Worm (Caenorhabditis elegans) whole organism, late embryonic: ENCODE measurements around the gene R53.5.
A peak's percentile ranks its signal among the peaks of the same experiment; 100 is the strongest.

ENCODE experiments used
- C08G9.2 ChIP-seq: sonication (generic microtip); optimal IDR thresholded peaks from 2 replicates; lab custom pipeline; 2016; ENCODE audit warnings: mild to moderate bottlenecking, missing genetic modification characterization, moderate library complexity, missing compliant biosample characterization
- C38D4.7 ChIP-seq: fragments of 200-800 bp; sonication (Bioruptor generic); optimal IDR thresholded peaks from 2 replicates; lab custom pipeline; 2018; ENCODE audit warnings: mild to moderate bottlenecking, missing genetic modification characterization, moderate library complexity, missing compliant biosample characterization
- F13H6.1 ChIP-seq: sonication (generic microtip); optimal IDR thresholded peaks from 2 replicates; lab custom pipeline; 2016; ENCODE audit warnings: missing genetic modification characterization, missing compliant biosample characterization
- K09A11.1 ChIP-seq: sonication (generic microtip); optimal IDR thresholded peaks from 2 replicates; lab custom pipeline; 2017; ENCODE audit warnings: antibody characterized with exemption, mild to moderate bottlenecking, missing genetic modification characterization, missing compliant biosample characterization; ENCODE audit not compliant: insufficient read depth
- ahr-1 ChIP-seq: sonication (generic microtip); optimal IDR thresholded peaks from 2 replicates; lab custom pipeline; 2016; ENCODE audit warnings: missing genetic modification characterization, missing compliant biosample characterization
- ceh-14 ChIP-seq: sonication (generic microtip); optimal IDR thresholded peaks from 2 replicates; lab custom pipeline; 2016; ENCODE audit warnings: missing genotype, missing genetic modification characterization, missing compliant biosample characterization
- ceh-18 ChIP-seq: sonication (generic microtip); optimal IDR thresholded peaks from 2 replicates; lab custom pipeline; 2016; ENCODE audit warnings: missing genetic modification characterization, missing compliant biosample characterization
- ceh-22 ChIP-seq: sonication (generic microtip); optimal IDR thresholded peaks from 2 replicates; lab custom pipeline; 2017; ENCODE audit warnings: missing biosample characterization, missing genetic modification characterization
- ceh-31 ChIP-seq: sonication (generic microtip); optimal IDR thresholded peaks from 2 replicates; lab custom pipeline; 2016; ENCODE audit warnings: missing genetic modification characterization, missing compliant biosample characterization
- ceh-48 ChIP-seq: sonication (generic microtip); optimal IDR thresholded peaks from 2 replicates; lab custom pipeline; 2016; ENCODE audit warnings: missing genetic modification characterization, inconsistent platforms, missing compliant biosample characterization
- ceh-9 ChIP-seq: sonication (generic microtip); optimal IDR thresholded peaks from 2 replicates; lab custom pipeline; 2016; ENCODE audit warnings: mild to moderate bottlenecking, missing genetic modification characterization, inconsistent platforms, missing compliant biosample characterization
- che-1 ChIP-seq: sonication (generic microtip); optimal IDR thresholded peaks from 2 replicates; lab custom pipeline; 2016; ENCODE audit warnings: mild to moderate bottlenecking, missing genetic modification characterization, missing compliant biosample characterization
- elt-2 ChIP-seq: sonication (generic microtip); optimal IDR thresholded peaks from 2 replicates; lab custom pipeline; 2016; ENCODE audit warnings: missing genetic modification reagents, missing genetic modification characterization, missing compliant biosample characterization
- fax-1 ChIP-seq: sonication (generic microtip); optimal IDR thresholded peaks from 2 replicates; lab custom pipeline; 2016; ENCODE audit warnings: missing genotype, missing genetic modification characterization, missing compliant biosample characterization
- hlh-13 ChIP-seq: fragments of 200-800 bp; sonication (Bioruptor generic); optimal IDR thresholded peaks from 2 replicates; lab custom pipeline; 2018; ENCODE audit warnings: mild to moderate bottlenecking, missing genetic modification characterization, missing compliant biosample characterization
- hlh-15 ChIP-seq: sonication (generic microtip); optimal IDR thresholded peaks from 2 replicates; lab custom pipeline; 2016; ENCODE audit warnings: missing genetic modification characterization, missing compliant biosample characterization
- hlh-30 ChIP-seq: sonication (generic microtip); optimal IDR thresholded peaks from 2 replicates; lab custom pipeline; 2017; ENCODE audit warnings: antibody characterized with exemption, missing genetic modification characterization, missing compliant biosample characterization; ENCODE audit not compliant: insufficient read depth
- hlh-8 ChIP-seq: sonication (generic microtip); optimal IDR thresholded peaks from 2 replicates; lab custom pipeline; 2016; ENCODE audit warnings: missing genotype, missing genetic modification characterization, missing compliant biosample characterization
- lin-11 ChIP-seq: fragments of 200-800 bp; sonication (Bioruptor generic); optimal IDR thresholded peaks from 2 replicates; lab custom pipeline; 2018; ENCODE audit warnings: mild to moderate bottlenecking, missing genetic modification characterization, missing compliant biosample characterization
- madf-2 ChIP-seq: sonication (generic microtip); optimal IDR thresholded peaks from 2 replicates; lab custom pipeline; 2017; ENCODE audit warnings: missing genetic modification characterization, missing compliant biosample characterization
- nfya-1 ChIP-seq: sonication (generic microtip); optimal IDR thresholded peaks from 2 replicates; lab custom pipeline; 2017; ENCODE audit warnings: missing genetic modification characterization, mild to moderate bottlenecking, missing compliant biosample characterization, antibody characterized with exemption, moderate library complexity
- pag-3 ChIP-seq: sonication (generic microtip); optimal IDR thresholded peaks from 2 replicates; lab custom pipeline; 2016; ENCODE audit warnings: missing compliant biosample characterization, missing genetic modification characterization, borderline replicate concordance
- pax-1 ChIP-seq: fragments of 150-350 bp; optimal IDR thresholded peaks from 2 replicates; lab custom pipeline; 2014; ENCODE audit warnings: missing biosample characterization, missing genetic modification characterization
- pha-2 ChIP-seq: sonication (generic microtip); optimal IDR thresholded peaks from 2 replicates; lab custom pipeline; 2017; ENCODE audit warnings: mild to moderate bottlenecking, missing genetic modification characterization, missing compliant biosample characterization
- pqm-1 ChIP-seq: sonication (generic microtip); optimal IDR thresholded peaks from 2 replicates; lab custom pipeline; 2016; ENCODE audit warnings: missing genetic modification characterization, missing compliant biosample characterization
- pros-1 ChIP-seq: fragments of 150-350 bp; optimal IDR thresholded peaks from 2 replicates; lab custom pipeline; 2014; ENCODE audit warnings: missing biosample characterization, missing genetic modification reagents, missing genetic modification characterization
- sdc-2 ChIP-seq: sonication (generic microtip); optimal IDR thresholded peaks from 2 replicates; lab custom pipeline; 2016; ENCODE audit warnings: missing genotype, missing genetic modification characterization, missing compliant biosample characterization
- tbx-2 ChIP-seq: sonication (generic microtip); optimal IDR thresholded peaks from 2 replicates; lab custom pipeline; 2016; ENCODE audit warnings: missing genetic modification characterization, missing compliant biosample characterization
- tbx-7 ChIP-seq: sonication (generic microtip); optimal IDR thresholded peaks from 2 replicates; lab custom pipeline; 2016; ENCODE audit warnings: missing genotype, missing genetic modification characterization, missing compliant biosample characterization
- ttx-3 ChIP-seq: sonication (generic microtip); optimal IDR thresholded peaks from 2 replicates; lab custom pipeline; 2016; ENCODE audit warnings: missing genetic modification reagents, missing genetic modification characterization, missing compliant biosample characterization
- unc-42 ChIP-seq: sonication (generic microtip); optimal IDR thresholded peaks from 2 replicates; lab custom pipeline; 2016; ENCODE audit warnings: missing genotype, missing genetic modification characterization, missing compliant biosample characterization
- unc-55 ChIP-seq: sonication (generic microtip); optimal IDR thresholded peaks from 2 replicates; lab custom pipeline; 2017; ENCODE audit warnings: missing biosample characterization, missing genetic modification reagents, missing genetic modification characterization
- unc-86 ChIP-seq: sonication (generic microtip); optimal IDR thresholded peaks from 2 replicates; lab custom pipeline; 2016; ENCODE audit warnings: missing genetic modification characterization, missing compliant biosample characterization

The R53.5 gene

ce11 chrII:9992474-9992873, 22.2 kb upstream of the R53.5 start:
- peak; percentile 49 for TF ChIP-seq unc-42 (tag; lab: Kevin White, UChicago)
- no peak for TF ChIP-seq pros-1 (tag; lab: Kevin White, UChicago)
- TF ChIP-seq, all 69 proteins: peak for 1

ce11 chrII:9990812-9991211, 20.5 kb upstream of the R53.5 start, which contains the start of gene lec-3:
TSS of gene lec-3 (plus strand) at chrII:9991112.
- TF ChIP-seq ceh-18 (tag; lab: Kevin White, UChicago), result no peak
- TF ChIP-seq sdc-2 (tag; lab: Kevin White, UChicago), result no peak
- TF ChIP-seq pha-2 (tag; lab: Kevin White, UChicago), result no peak
- no peak for TF ChIP-seq ttx-3 (tag; lab: Kevin White, UChicago)
- no peak for TF ChIP-seq lin-11
- no peak for TF ChIP-seq pax-1 (tag; lab: Kevin White, UChicago)
- no peak for TF ChIP-seq unc-55 (GFP tag; lab: Kevin White, UChicago)
- TF ChIP-seq F13H6.1 (tag; lab: Kevin White, UChicago), result no peak
- no peak for TF ChIP-seq che-1
- TF ChIP-seq pros-1 (tag; lab: Kevin White, UChicago), result no peak
- TF ChIP-seq tbx-2, result no peak
- TF ChIP-seq unc-42 (tag; lab: Kevin White, UChicago), result no peak
- no peak for TF ChIP-seq hlh-8 (tag; lab: Kevin White, UChicago)
- TF ChIP-seq tbx-7 (tag; lab: Kevin White, UChicago), result no peak
- TF ChIP-seq hlh-15 (tag; lab: Kevin White, UChicago), result no peak

- no peak for TF ChIP-seq hlh-30 (tag; lab: Kevin White, UChicago)
- no peak for TF ChIP-seq C08G9.2 (tag; lab: Kevin White, UChicago)
- peak; percentile 11 for TF ChIP-seq ceh-18 (tag; lab: Kevin White, UChicago)
Measured at ce11 chrII:9989533-9989932, 19.2 kb upstream of the R53.5 start.

ce11 chrII:9988620-9989019, 18.3 kb upstream of the R53.5 start:
- TF ChIP-seq tbx-7 (tag; lab: Kevin White, UChicago) (no peak), elt-2 (tag; lab: Kevin White, UChicago) (no peak), ceh-9 (no peak), hlh-13 (GFP tag; lab: Kevin White, UChicago) (no peak), unc-86 (tag; lab: Kevin White, UChicago) (no peak), madf-2 (tag; lab: Kevin White, UChicago) (no peak), ahr-1 (tag; lab: Kevin White, UChicago) (no peak), nfya-1 (tag; lab: Kevin White, UChicago) (no peak), fax-1 (tag; lab: Kevin White, UChicago) (no peak), ceh-48 (no peak), ceh-14 (no peak), pqm-1 (tag; lab: Kevin White, UChicago) (no peak), ceh-31 (tag; lab: Kevin White, UChicago) (no peak), C38D4.7 (no peak), ceh-22 (tag; lab: Kevin White, UChicago) (no peak), pag-3 (tag; lab: Kevin White, UChicago) (no peak), K09A11.1 (tag; lab: Kevin White, UChicago) (no peak)
